Fruit fly (Drosophila melanogaster): ENCODE results near the gene Megf8.

DNA sequence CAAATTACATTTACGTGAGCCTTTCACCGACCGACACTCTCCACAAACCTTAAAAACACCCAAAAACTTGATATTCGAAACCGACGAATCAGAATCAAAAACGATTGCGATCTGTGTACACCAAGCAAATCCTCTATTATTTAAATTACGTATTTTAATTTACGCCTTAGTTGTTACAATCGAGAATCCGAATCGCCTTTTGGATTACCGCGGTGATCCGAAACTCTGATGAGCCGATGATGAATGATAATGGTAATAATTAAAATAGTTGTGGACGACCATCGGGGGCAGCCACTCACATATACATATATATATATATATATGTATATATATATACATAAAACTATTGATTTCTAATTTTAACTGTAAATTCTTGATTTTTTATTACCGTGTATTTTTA lies 3.6 kb upstream of the Megf8 start, which contains the start of gene CG7367:
- TF ChIP-seq Pif1A (GFP tag; optimal IDR thresholded peaks at IDR 0.05) (no peak), CG17806 (tag; optimal IDR thresholded peaks at IDR 0.05) (no peak), D1 (tag; optimal IDR thresholded peaks at IDR 0.05) (no peak), CG9948 (tag; optimal IDR thresholded peaks at IDR 0.05) (no peak)
